Fruit fly (Drosophila melanogaster) whole organism, embryonic: Measurements from ENCODE around the gene Rab3GAP1.

ENCODE experiments used
- CG10321 ChIP-seq: fragments of 200-800 bp; sonication (Bioruptor generic); IDR thresholded peaks from 2 replicates; pipeline ENCODE4 v1.3.6; 2022; ENCODE audit warnings: missing biosample characterization, missing genetic modification characterization
- CG10543 ChIP-seq: fragments of 200-800 bp; sonication (Bioruptor generic); optimal IDR thresholded peaks from 3 replicates; lab custom pipeline; 2017; ENCODE audit warnings: missing biosample characterization, mild to moderate bottlenecking, missing genetic modification characterization, moderate library complexity
- CG10565 ChIP-seq: fragments of 200-800 bp; sonication (Bioruptor generic); optimal IDR thresholded peaks from 3 replicates; lab custom pipeline; 2016; ENCODE audit warnings: missing biosample characterization, mild to moderate bottlenecking, missing genetic modification characterization
- CG10959 ChIP-seq: fragments of 200-800 bp; sonication (Bioruptor generic); IDR thresholded peaks from 2 replicates; pipeline ENCODE4 v1.3.6; 2022; ENCODE audit warnings: missing biosample characterization, missing genetic modification characterization
- CG12219 ChIP-seq: fragments of 200-800 bp; sonication (Bioruptor generic); optimal IDR thresholded peaks from 3 replicates; lab custom pipeline; 2018; ENCODE audit warnings: missing biosample characterization, mild to moderate bottlenecking, missing genetic modification characterization
- CG13296 ChIP-seq: fragments of 200-800 bp; sonication (Bioruptor generic); optimal IDR thresholded peaks from 3 replicates; lab custom pipeline; 2018; ENCODE audit warnings: missing biosample characterization, mild to moderate bottlenecking, missing genetic modification characterization
- CG14014 ChIP-seq: fragments of 200-800 bp; sonication (Bioruptor generic); IDR thresholded peaks from 2 replicates; pipeline ENCODE4 v1.3.6; 2022; ENCODE audit warnings: missing biosample characterization, missing genetic modification characterization
- CG14441 ChIP-seq: fragments of 200-800 bp; sonication (Bioruptor generic); IDR thresholded peaks from 2 replicates; pipeline ENCODE4 v1.3.6; 2022; ENCODE audit warnings: missing biosample characterization, missing genetic modification characterization
- CG14710 ChIP-seq: fragments of 200-800 bp; sonication (Bioruptor generic); optimal IDR thresholded peaks from 3 replicates; lab custom pipeline; 2019; ENCODE audit warnings: missing biosample characterization, mild to moderate bottlenecking, missing genetic modification characterization, moderate library complexity
- CG1603 ChIP-seq: fragments of 200-800 bp; sonication (Bioruptor generic); optimal IDR thresholded peaks from 2 replicates; lab custom pipeline; 2019; ENCODE audit warnings: missing biosample characterization, mild to moderate bottlenecking, missing genetic modification characterization, moderate library complexity
- CG2129 ChIP-seq: fragments of 200-800 bp; sonication (Bioruptor generic); IDR thresholded peaks from 2 replicates; pipeline ENCODE4 v1.3.6; 2022; ENCODE audit warnings: missing biosample characterization, missing genetic modification characterization; ENCODE audit not compliant: partially characterized antibody
- CG2199 ChIP-seq: fragments of 200-800 bp; sonication (Bioruptor generic); IDR thresholded peaks from 3 replicates; pipeline ENCODE4 v1.3.6; 2022; ENCODE audit warnings: missing biosample characterization, missing genetic modification characterization
- CG31388 ChIP-seq: fragments of 200-800 bp; sonication (Bioruptor generic); optimal IDR thresholded peaks from 2 replicates; lab custom pipeline; 2016; ENCODE audit warnings: missing biosample characterization, missing genetic modification characterization
- CG3281 ChIP-seq: fragments of 200-800 bp; sonication (Bioruptor generic); optimal IDR thresholded peaks from 3 replicates; lab custom pipeline; 2017; ENCODE audit warnings: missing biosample characterization, mild to moderate bottlenecking, missing genetic modification characterization
- CG3407 ChIP-seq: fragments of 200-800 bp; sonication (Bioruptor generic); optimal IDR thresholded peaks from 2 replicates; lab custom pipeline; 2018; ENCODE audit warnings: missing biosample characterization, mild to moderate bottlenecking, missing genetic modification characterization
- CG34376 ChIP-seq: fragments of 200-800 bp; sonication (Bioruptor generic); optimal IDR thresholded peaks from 2 replicates; lab custom pipeline; 2018; ENCODE audit warnings: missing biosample characterization, mild to moderate bottlenecking, missing genetic modification characterization
- CG6254 ChIP-seq: fragments of 200-800 bp; sonication (Bioruptor generic); optimal IDR thresholded peaks from 3 replicates; lab custom pipeline; 2017; ENCODE audit warnings: mild to moderate bottlenecking, missing biosample characterization, missing genetic modification reagents, missing genetic modification characterization
- CG7372 ChIP-seq: fragments of 200-800 bp; sonication (Bioruptor generic); IDR thresholded peaks from 2 replicates; pipeline ENCODE4 v1.3.6; 2022; ENCODE audit warnings: missing biosample characterization, missing genetic modification characterization
- CkIIα-i1 ChIP-seq: fragments of 200-800 bp; sonication (Bioruptor generic); IDR thresholded peaks from 2 replicates; pipeline ENCODE4 v1.3.6; 2022; ENCODE audit warnings: missing biosample characterization, missing genetic modification characterization
- CoRest ChIP-seq: fragments of 200-800 bp; sonication (Bioruptor generic); optimal IDR thresholded peaks from 3 replicates; lab custom pipeline; 2018; ENCODE audit warnings: missing biosample characterization, mild to moderate bottlenecking, missing genetic modification characterization, moderate library complexity
- Dbx ChIP-seq: fragments of 200-800 bp; sonication (Bioruptor generic); IDR thresholded peaks from 3 replicates; pipeline ENCODE4 v1.3.6; 2022; ENCODE audit warnings: missing biosample characterization, missing genetic modification characterization
- Dp ChIP-seq: fragments of 200-800 bp; sonication (Bioruptor generic); optimal IDR thresholded peaks from 2 replicates; lab custom pipeline; 2018; ENCODE audit warnings: missing biosample characterization, mild to moderate bottlenecking, missing genetic modification characterization, moderate library complexity
- ERR ChIP-seq: fragments of 200-800 bp; sonication (Bioruptor generic); optimal IDR thresholded peaks from 2 replicates; lab custom pipeline; 2016; ENCODE audit warnings: missing biosample characterization, missing genetic modification characterization
- Fer1 ChIP-seq: fragments of 200-800 bp; sonication (Bioruptor generic); optimal IDR thresholded peaks from 2 replicates; lab custom pipeline; 2017; ENCODE audit warnings: missing biosample characterization, mild to moderate bottlenecking, missing genetic modification characterization
- Hr78 ChIP-seq, 2 experiments: fragments of 200-800 bp in 1 of 2; fragments of >200 bp in 1 of 2; sonication (Bioruptor generic) in 1 of 2; optimal IDR thresholded peaks; 2 replicates each; lab custom pipeline; 2017 to 2019; ENCODE audit warnings: missing biosample characterization in 2 of 2, missing genetic modification characterization in 2 of 2, mild to moderate bottlenecking in 1 of 2, moderate library complexity in 1 of 2
- Kr ChIP-seq: fragments of 200-800 bp; sonication (Bioruptor generic); optimal IDR thresholded peaks from 2 replicates; lab custom pipeline; 2017; ENCODE audit warnings: missing biosample characterization, mild to moderate bottlenecking, missing genetic modification characterization
- MESR4 ChIP-seq: fragments of 200-800 bp; sonication (Bioruptor generic); optimal IDR thresholded peaks from 2 replicates; lab custom pipeline; 2018; ENCODE audit warnings: missing biosample characterization, mild to moderate bottlenecking, missing genetic modification characterization, moderate library complexity
- NC2β ChIP-seq: fragments of 200-800 bp; sonication (Bioruptor generic); optimal IDR thresholded peaks from 2 replicates; lab custom pipeline; 2016; ENCODE audit warnings: missing biosample characterization, missing genetic modification characterization
- Rfx ChIP-seq: fragments of 200-800 bp; sonication (Bioruptor generic); IDR thresholded peaks from 2 replicates; pipeline ENCODE4 v1.3.6; 2022; ENCODE audit warnings: missing biosample characterization, missing genetic modification characterization
- Six4 ChIP-seq: fragments of 200-800 bp; sonication (Bioruptor generic); optimal IDR thresholded peaks from 2 replicates; lab custom pipeline; 2016; ENCODE audit warnings: missing biosample characterization, missing genetic modification characterization
- ab ChIP-seq: fragments of 200-800 bp; sonication (Bioruptor generic); optimal IDR thresholded peaks from 2 replicates; lab custom pipeline; 2016; ENCODE audit warnings: missing biosample characterization, missing genetic modification characterization
- abd-A ChIP-seq: fragments of 200-800 bp; sonication (Bioruptor generic); optimal IDR thresholded peaks from 3 replicates; lab custom pipeline; 2019; ENCODE audit warnings: missing biosample characterization, mild to moderate bottlenecking, missing genetic modification characterization, moderate library complexity
- cg ChIP-seq: fragments of 200-800 bp; sonication (Bioruptor generic); optimal IDR thresholded peaks from 3 replicates; lab custom pipeline; 2019; ENCODE audit warnings: missing biosample characterization, mild to moderate bottlenecking, missing genetic modification characterization, moderate library complexity
- chif ChIP-seq, 2 experiments: fragments of 200-800 bp; sonication (Bioruptor generic); optimal IDR thresholded peaks; 3 replicates each; lab custom pipeline; 2016; ENCODE audit warnings: missing biosample characterization in 2 of 2, missing genetic modification characterization in 2 of 2
- chinmo ChIP-seq: fragments of 200-800 bp; sonication (Bioruptor generic); IDR thresholded peaks from 4 replicates; pipeline ENCODE4 v1.3.6; 2022; ENCODE audit warnings: missing biosample characterization, missing genetic modification characterization; ENCODE audit not compliant: partially characterized antibody
- ci ChIP-seq: fragments of 200-800 bp; sonication (Bioruptor generic); IDR thresholded peaks from 3 replicates; pipeline ENCODE4 v1.3.6; 2022; ENCODE audit warnings: missing biosample characterization, missing genetic modification characterization
- fd64A ChIP-seq: fragments of 200-800 bp; sonication (Bioruptor generic); optimal IDR thresholded peaks from 3 replicates; lab custom pipeline; 2018; ENCODE audit warnings: missing biosample characterization, mild to moderate bottlenecking, missing genetic modification characterization
- gro ChIP-seq: fragments of 200-800 bp; sonication (Bioruptor generic); optimal IDR thresholded peaks from 2 replicates; lab custom pipeline; 2016; ENCODE audit warnings: missing biosample characterization, missing genetic modification characterization
- hb ChIP-seq: fragments of 200-800 bp; sonication (Bioruptor generic); IDR thresholded peaks from 3 replicates; pipeline ENCODE4 v1.3.6; 2022; ENCODE audit warnings: missing biosample characterization, missing genetic modification characterization; ENCODE audit not compliant: partially characterized antibody
- lola ChIP-seq, 3 experiments: fragments of >200 bp in 2 of 3; fragments of 200-800 bp in 1 of 3; sonication (Bioruptor generic) in 1 of 3; optimal IDR thresholded peaks; 2 replicates each; lab custom pipeline; 2017 to 2019; ENCODE audit warnings: missing biosample characterization in 3 of 3, missing genetic modification characterization in 3 of 3, mild to moderate bottlenecking in 1 of 3, moderate library complexity in 1 of 3
- onecut ChIP-seq: fragments of 200-800 bp; sonication (Bioruptor generic); IDR thresholded peaks from 2 replicates; pipeline ENCODE4 v1.3.6; 2022; ENCODE audit warnings: missing biosample characterization, missing genetic modification characterization
- pnt ChIP-seq: fragments of 200-800 bp; sonication (Bioruptor generic); optimal IDR thresholded peaks from 3 replicates; lab custom pipeline; 2016; ENCODE audit warnings: missing biosample characterization, missing genetic modification characterization
- rib ChIP-seq: fragments of 200-800 bp; sonication (Bioruptor generic); IDR thresholded peaks from 2 replicates; pipeline ENCODE4 v1.3.6; 2022; ENCODE audit warnings: missing biosample characterization, missing genetic modification characterization
- slp2 ChIP-seq: fragments of 200-800 bp; sonication (Bioruptor generic); optimal IDR thresholded peaks from 2 replicates; lab custom pipeline; 2016; ENCODE audit warnings: missing biosample characterization, missing genetic modification characterization
- so ChIP-seq: fragments of 200-800 bp; sonication (Bioruptor generic); IDR thresholded peaks from 3 replicates; pipeline ENCODE4 v1.3.6; 2022; ENCODE audit warnings: missing biosample characterization, missing genetic modification characterization
- stwl ChIP-seq: fragments of 200-800 bp; sonication (Bioruptor generic); optimal IDR thresholded peaks from 3 replicates; lab custom pipeline; 2018; ENCODE audit warnings: missing biosample characterization, mild to moderate bottlenecking, missing genetic modification characterization, moderate library complexity
- vvl ChIP-seq: fragments of 200-800 bp; sonication (Bioruptor generic); IDR thresholded peaks from 2 replicates; pipeline ENCODE4 v1.3.6; 2022; ENCODE audit warnings: missing biosample characterization, missing genetic modification characterization

The Rab3GAP1 gene

dm6 chr2L:1656835-1657541, 46.0 kb upstream of the Rab3GAP1 start (continued):
- TF ChIP-seq CG3407 (no peak), stwl (tag; lab: Kevin White, UChicago) (no peak), CG14014 (0 out of 2 replicates have a peak, but pooled peaks have one; percentile 9), Kr (GFP tag; lab: Kevin White, UChicago) (no peak), CG2199 (GFP tag; lab: Robert Waterston, UW) (no peak), slp2 (GFP tag; lab: Kevin White, UChicago) (no peak), CG14441 (0 out of 2 replicates have a peak, but pooled peaks have one; percentile 29), CG10321 (GFP tag; lab: Robert Waterston, UW) (peak; percentile 64), CG10543 (GFP tag; lab: Kevin White, UChicago) (peak; percentile 86), CG13296 (GFP tag; lab: Kevin White, UChicago) (no peak), CG14710 (tag; lab: Kevin White, UChicago) (no peak), CG34376 (GFP tag; lab: Kevin White, UChicago) (peak; percentile 76), rib (GFP tag; lab: Robert Waterston, UW) (peak; percentile 62), lola (GFP tag; optimal IDR thresholded peaks at IDR 0.05; lab: Kevin White, UChicago) (no peak), Rfx (GFP tag; lab: Robert Waterston, UW) (0 out of 2 replicates have a peak, but pooled peaks have one; percentile 14), CG2129 (no peak), gro (GFP tag; lab: Kevin White, UChicago) (peak; percentile 1), Dp (GFP tag; lab: Kevin White, UChicago) (peak; percentile 4), pnt (GFP tag; lab: Kevin White, UChicago) (no peak), so (GFP tag; lab: Robert Waterston, UW) (0 out of 3 replicates have a peak, but pooled peaks have one; percentile 31), abd-A (tag; lab: Kevin White, UChicago) (peak; percentile 93), Hr78 (GFP tag; optimal IDR thresholded peaks at IDR 0.05; lab: Kevin White, UChicago) (peak in 1 of 2 experiments; percentile 33), Six4 (GFP tag; lab: Kevin White, UChicago) (no peak), CoRest (no peak), hb (GFP tag; lab: Robert Waterston, UW) (no peak), CG10959 (GFP tag; lab: Robert Waterston, UW) (no peak), vvl (GFP tag; lab: Robert Waterston, UW) (peak; percentile 45; the same call in 1 of the 2 replicates), CG3281 (GFP tag; lab: Kevin White, UChicago) (no peak), ci (no peak; the same call in 2 of the 3 replicates), onecut (no peak), CG12219 (GFP tag; lab: Kevin White, UChicago) (no peak), CG6254 (GFP tag; lab: Kevin White, UChicago) (no peak), CG31388 (no peak), CG7372 (GFP tag; lab: Robert Waterston, UW) (no peak), Dbx (GFP tag; lab: Robert Waterston, UW) (peak; percentile 31; the same call in 1 of the 3 replicates), cg (GFP tag; lab: Kevin White, UChicago) (peak; percentile 76), CG1603 (tag; lab: Kevin White, UChicago) (no peak), CkIIα-i1 (GFP tag; lab: Robert Waterston, UW) (no peak), ERR (GFP tag; lab: Kevin White, UChicago) (peak; percentile 37), NC2β (GFP tag; lab: Kevin White, UChicago) (no peak), CG10565 (GFP tag; lab: Kevin White, UChicago) (no peak), Fer1 (GFP tag; lab: Kevin White, UChicago) (peak; percentile 47), chif (GFP tag; optimal IDR thresholded peaks at IDR 0.05; lab: Kevin White, UChicago) (no peak), MESR4 (GFP tag; lab: Kevin White, UChicago) (no peak), fd64A (GFP tag; lab: Kevin White, UChicago) (no peak), ab (GFP tag; lab: Kevin White, UChicago) (no peak), chinmo (GFP tag; lab: Robert Waterston, UW) (peak; percentile 100)
